Fruit fly (Drosophila melanogaster) whole organism, pupa: Measurements from ENCODE around the gene Brd8.

Experiments
- CG12605 ChIP-seq: fragments of 200-800 bp; sonication (Bioruptor generic); IDR thresholded peaks from 2 replicates; pipeline ENCODE4 v1.3.6; 2022; ENCODE audit warnings: missing biosample characterization, missing genetic modification characterization
- CG34367 ChIP-seq: fragments of 200-800 bp; sonication (Bioruptor generic); optimal IDR thresholded peaks from 2 replicates; lab custom pipeline; 2018; ENCODE audit warnings: missing biosample characterization, mild to moderate bottlenecking, missing genetic modification characterization
- CG8159 ChIP-seq: fragments of 200-800 bp; sonication (Bioruptor generic); optimal IDR thresholded peaks from 3 replicates; lab custom pipeline; 2018; ENCODE audit warnings: missing biosample characterization, mild to moderate bottlenecking, missing genetic modification characterization, moderate library complexity
- CG8301 ChIP-seq: fragments of 200-800 bp; sonication (Bioruptor generic); optimal IDR thresholded peaks from 2 replicates; lab custom pipeline; 2018; ENCODE audit warnings: missing biosample characterization, mild to moderate bottlenecking, missing genetic modification characterization
- CG9948 ChIP-seq: fragments of 200-800 bp; sonication (Bioruptor generic); optimal IDR thresholded peaks from 2 replicates; lab custom pipeline; 2018; ENCODE audit warnings: missing biosample characterization, mild to moderate bottlenecking, missing genetic modification characterization, moderate library complexity
- D1 ChIP-seq: fragments of 200-800 bp; sonication (Bioruptor generic); optimal IDR thresholded peaks from 2 replicates; lab custom pipeline; 2018; ENCODE audit warnings: missing biosample characterization, mild to moderate bottlenecking, missing genetic modification characterization, moderate library complexity
- Snoo ChIP-seq: fragments of 200-800 bp; sonication (Bioruptor generic); optimal IDR thresholded peaks from 3 replicates; lab custom pipeline; 2017; ENCODE audit warnings: missing biosample characterization, mild to moderate bottlenecking, missing genetic modification characterization, inconsistent platforms
- rn ChIP-seq: fragments of 200-800 bp; sonication (Bioruptor generic); IDR thresholded peaks from 2 replicates; pipeline ENCODE4 v1.3.6; 2022; ENCODE audit warnings: missing biosample characterization, missing genetic modification characterization

dm6 chr3R:29257890-29258691 is 34.8 kb downstream of the Brd8 start:
- TF ChIP-seq CG8159 (no peak), Snoo (tag; lab: Kevin White, UChicago) (no peak), CG9948 (tag; lab: Kevin White, UChicago) (no peak), rn (GFP tag; lab: Robert Waterston, UW) (no peak), CG8301 (tag; lab: Kevin White, UChicago) (no peak), CG12605 (GFP tag; lab: Robert Waterston, UW) (no peak), D1 (tag; lab: Kevin White, UChicago) (no peak), CG34367 (no peak)
